Fruit fly (Drosophila melanogaster): ENCODE measurements around the gene Creld.

Gene Creld

DNA sequence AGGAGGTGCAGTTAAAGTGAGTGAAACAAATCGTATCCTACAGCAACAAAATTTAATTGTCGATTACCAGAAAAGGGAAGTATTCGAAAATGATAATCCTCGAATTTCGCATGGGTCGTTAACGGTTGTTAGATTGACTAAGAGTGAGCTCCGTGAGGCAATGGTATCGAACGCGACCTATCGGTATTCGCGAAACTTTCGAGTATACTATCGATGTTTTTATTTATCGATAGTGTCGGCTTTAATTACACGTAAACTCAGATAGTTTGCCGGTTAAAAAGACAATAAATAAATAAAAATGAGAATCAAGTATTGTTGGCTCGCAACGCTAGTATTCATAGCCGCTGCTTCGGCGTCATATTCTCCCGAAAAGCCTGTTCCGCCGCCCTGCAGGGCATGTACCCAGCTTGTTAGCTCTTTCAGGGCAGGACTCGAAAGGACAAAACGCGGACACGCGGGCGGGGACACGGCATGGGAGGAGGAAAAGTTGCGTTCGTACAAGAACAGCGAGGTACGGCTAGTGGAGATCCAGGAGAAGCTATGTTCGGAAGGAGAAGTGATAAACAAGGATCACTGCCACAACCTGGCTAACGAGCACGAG is at the start of gene Creld:
TSS of gene Creld (plus strand) at position 220 of the 601 bp plus-strand sequence.
- TF ChIP-seq CTCF (optimal IDR thresholded peaks at IDR 0.05): peak; percentile 24 to 38
- TF ChIP-seq CG8478 (optimal IDR thresholded peaks at IDR 0.05): no peak

DNA sequence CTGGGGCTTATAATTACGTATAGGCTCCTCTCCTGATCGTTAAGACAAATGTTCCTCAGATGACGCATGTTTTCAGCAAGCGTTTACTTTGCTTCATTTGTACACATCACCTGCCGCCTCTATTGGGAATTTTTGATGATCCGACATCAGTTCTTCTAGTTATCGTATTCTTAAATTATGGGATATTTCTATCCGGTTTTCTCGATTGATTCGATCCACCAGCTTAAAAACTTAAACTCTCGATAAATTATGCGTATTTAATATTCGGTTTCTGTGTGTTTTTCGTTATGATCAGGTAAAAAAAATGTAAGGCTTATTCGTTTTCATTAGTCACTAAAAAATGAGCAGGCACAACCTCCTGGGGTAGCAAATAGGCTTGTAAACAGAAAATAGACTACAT is 49.1 kb upstream of the Creld start:
- TF ChIP-seq CG8478 (optimal IDR thresholded peaks at IDR 0.05) (no peak), CTCF (optimal IDR thresholded peaks at IDR 0.05) (no peak)

- TF ChIP-seq CTCF (optimal IDR thresholded peaks at IDR 0.05) (no peak), CG8478 (optimal IDR thresholded peaks at IDR 0.05) (no peak)
Observed at dm6 chr2L:56865-57264, 45.3 kb upstream of the Creld start.

DNA sequence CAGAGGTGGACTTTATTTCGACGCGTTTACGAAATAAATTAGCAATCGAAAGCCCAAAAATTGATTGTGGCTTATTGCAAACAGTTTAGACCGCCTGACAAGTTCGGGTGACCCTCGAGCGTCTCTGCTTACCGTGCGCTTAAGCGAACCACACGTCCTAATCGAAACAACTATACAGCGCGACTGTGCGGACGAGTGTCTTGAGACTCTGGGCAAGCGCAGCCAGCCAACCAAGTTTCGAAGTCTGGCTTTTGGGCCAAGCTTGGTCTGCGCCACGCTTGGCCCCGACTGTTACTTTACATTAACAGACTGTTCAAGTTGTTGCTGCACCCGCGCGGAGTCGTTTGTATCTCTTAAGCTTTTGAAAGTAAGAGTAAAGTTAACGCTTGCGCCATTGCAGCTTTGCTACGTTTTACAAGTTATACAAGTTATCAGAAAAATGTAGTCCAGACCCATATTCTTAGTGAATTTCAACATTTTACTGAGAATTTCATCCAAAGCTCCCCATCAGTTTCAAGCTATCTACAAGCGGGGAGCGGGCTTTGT is 43.0 kb upstream of the Creld start:
- TF ChIP-seq CG8478 (optimal IDR thresholded peaks at IDR 0.05) (no peak), CTCF (optimal IDR thresholded peaks at IDR 0.05) (no peak)

DNA sequence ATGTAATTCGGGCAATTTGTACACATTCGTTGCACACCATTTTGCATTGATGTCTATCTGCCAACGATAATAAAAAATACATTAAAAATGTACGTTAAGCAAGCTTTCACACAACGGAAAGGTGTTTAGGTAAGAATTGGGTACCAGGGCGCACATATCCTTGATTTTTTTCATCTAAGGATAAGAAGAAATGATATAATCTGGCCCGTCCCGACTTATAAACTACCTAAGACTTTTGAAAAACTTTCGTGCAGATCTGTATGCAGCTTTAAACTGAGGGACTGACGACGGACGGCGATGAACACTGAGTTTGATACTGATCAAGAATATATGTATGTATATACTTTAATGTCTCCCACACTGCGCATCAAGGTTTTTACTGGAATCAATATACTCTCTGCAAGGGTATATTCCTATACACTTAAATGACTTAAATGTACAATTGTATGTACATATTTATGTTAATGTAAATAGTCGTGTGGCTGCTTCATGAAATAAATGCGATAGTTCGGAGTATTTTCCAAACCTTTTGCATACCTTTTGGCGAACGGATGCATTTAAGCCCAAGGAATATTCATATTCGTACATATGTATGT is 36.7 kb upstream of the Creld start, which contains the start of gene Cda5:
TSS of gene Cda5 (minus strand) at position 51 of the 596 bp plus-strand sequence.
- TF ChIP-seq CTCF (optimal IDR thresholded peaks at IDR 0.05): peak; percentile 16 to 27
- TF ChIP-seq CG8478 (optimal IDR thresholded peaks at IDR 0.05): no peak

DNA sequence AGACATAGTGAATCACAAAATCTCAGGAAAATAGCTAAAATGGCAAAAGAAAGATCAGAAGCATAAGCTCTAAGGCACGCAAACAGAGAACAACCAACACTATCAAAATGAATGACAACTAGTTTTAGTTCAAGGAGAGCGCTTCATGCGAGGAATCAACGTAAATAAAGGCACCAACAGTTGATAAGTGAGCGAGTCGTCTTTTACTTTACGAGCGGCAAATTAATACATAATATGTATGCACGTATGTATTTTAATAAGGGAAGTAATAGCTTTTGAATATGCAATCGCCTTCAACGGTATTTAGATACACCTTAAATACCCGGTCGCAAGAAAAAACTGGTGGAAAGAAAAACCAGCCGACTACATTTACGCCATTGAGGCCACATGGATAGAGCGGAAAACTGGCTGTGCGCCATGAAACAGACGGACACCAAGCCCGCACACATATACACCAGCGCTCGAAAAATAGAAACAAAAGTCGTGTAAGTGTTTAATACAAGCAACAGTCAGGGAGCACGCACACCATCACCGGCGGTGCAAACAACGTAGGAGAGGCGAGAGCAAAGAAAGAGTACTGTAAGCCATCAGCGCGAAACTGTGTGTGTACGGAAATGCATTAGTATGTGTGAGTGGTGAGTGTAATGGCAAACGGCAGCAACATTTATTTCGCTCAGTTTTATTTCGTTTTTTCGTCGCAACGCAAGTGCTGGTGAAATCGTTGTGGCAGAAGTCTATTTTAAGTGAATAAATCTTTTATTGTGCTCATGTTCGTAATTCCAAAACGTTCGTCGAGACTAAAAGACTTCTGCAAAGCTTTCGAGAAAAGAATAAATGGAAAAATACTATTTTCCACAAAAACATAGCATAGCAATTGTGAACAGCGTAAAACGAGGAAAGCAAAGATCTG is 35.6 kb upstream of the Creld start, which contains the start of gene dbr:
TSS of gene dbr (plus strand) at position 114 of the 910 bp plus-strand sequence.
- TF ChIP-seq CTCF (optimal IDR thresholded peaks at IDR 0.05) (no peak), CG8478 (optimal IDR thresholded peaks at IDR 0.05) (no peak)

DNA sequence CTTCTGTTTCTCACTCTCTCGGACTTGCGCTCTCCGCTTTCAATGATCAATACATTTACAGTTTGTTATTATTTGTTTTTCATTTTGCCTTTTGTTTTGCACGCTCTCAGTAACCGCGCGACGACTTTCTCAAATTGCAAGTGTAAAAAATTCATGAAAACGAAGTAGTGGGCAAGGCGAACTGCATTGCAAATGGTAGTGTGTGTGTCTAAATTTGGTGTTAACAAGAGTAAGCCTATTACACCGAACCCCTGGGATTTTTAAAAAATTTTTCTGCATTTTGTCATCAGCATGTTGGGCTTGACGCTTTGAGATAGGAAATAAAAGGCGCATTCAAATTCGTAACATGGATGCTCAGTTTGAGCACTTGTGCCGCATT is 34.9 kb upstream of the Creld start:
- TF ChIP-seq CG8478 (optimal IDR thresholded peaks at IDR 0.05) (no peak), CTCF (optimal IDR thresholded peaks at IDR 0.05) (no peak)

dm6 chr2L:69560-69959 is 32.6 kb upstream of the Creld start:
- no peak for TF ChIP-seq CTCF (optimal IDR thresholded peaks at IDR 0.05)
- TF ChIP-seq CG8478 (optimal IDR thresholded peaks at IDR 0.05): no peak

dm6 chr2L:71457-71856 is 30.7 kb upstream of the Creld start, which contains the start of gene galectin:
galectin (plus strand) TSS chr2L:71757.
- TF ChIP-seq CG8478 (optimal IDR thresholded peaks at IDR 0.05) (no peak), CTCF (optimal IDR thresholded peaks at IDR 0.05) (no peak)

dm6 chr2L:71869-72751 is 30.1 kb upstream of the Creld start:
- TF ChIP-seq CTCF (optimal IDR thresholded peaks at IDR 0.05) (no peak), CG8478 (optimal IDR thresholded peaks at IDR 0.05) (no peak)

DNA sequence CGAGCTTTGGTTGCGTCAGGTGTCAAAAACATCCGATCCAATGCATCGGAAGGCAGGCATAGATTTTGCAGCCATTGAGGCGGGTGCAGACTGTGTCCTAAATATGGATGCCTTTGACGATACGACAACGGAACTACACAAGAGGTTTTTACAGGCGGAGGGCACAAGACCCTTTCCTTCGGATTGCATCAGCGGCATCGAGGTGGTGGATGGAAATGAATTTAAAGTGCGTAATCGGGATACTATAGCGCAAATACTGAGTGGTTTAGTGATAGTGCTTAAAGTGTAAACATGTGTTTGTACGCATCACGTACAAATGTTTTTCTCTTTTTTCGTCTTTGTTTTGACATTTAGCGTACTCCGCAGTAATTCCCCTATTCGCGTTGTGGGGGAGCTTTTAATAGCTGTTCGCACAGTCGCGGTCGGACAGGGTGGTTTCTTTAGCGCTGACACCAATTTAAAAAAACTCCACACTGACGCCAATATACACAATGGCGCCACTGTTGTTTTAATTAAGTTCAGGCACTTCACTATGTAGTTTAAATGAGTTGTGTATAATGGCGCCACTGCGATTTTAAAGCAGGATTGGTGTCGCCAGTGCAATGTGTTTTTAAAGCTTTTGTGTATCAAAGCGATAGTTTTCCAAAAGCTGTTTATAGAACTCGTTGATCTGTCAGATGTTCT is 29.3 kb upstream of the Creld start:
- peak; percentile 59 to 62 for TF ChIP-seq CTCF (optimal IDR thresholded peaks at IDR 0.05)
- TF ChIP-seq CG8478 (optimal IDR thresholded peaks at IDR 0.05): no peak

DNA sequence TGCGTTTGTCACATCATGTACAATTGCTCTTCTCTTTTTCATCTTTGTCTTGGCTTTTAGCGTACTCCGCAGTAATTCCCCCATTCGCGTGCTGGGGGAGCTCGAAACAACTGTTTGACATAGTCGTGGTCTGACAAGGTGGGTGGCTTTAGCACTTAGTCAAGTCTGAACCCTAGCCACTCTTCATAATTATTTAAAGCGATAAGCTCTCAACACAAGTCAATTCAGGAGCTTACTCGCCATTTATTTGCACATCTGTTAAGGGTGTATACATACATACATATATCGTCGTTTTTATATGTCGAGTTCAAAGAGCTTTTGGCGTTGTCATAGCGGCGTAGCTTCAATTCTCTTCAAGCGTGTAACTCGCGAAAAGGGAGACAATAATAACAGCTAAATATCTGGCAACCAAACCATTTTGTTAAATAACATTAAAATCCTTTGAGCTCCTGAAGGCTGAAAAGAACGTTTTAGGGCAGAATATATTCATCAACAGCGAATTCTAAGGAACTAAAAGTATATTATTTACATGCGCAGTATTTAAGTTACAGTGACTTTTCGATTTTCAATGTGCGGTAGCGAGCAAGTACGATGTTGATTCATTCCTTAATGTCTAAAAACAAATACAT is 28.3 kb upstream of the Creld start:
- TF ChIP-seq CTCF (optimal IDR thresholded peaks at IDR 0.05) (no peak), CG8478 (optimal IDR thresholded peaks at IDR 0.05) (no peak)

DNA sequence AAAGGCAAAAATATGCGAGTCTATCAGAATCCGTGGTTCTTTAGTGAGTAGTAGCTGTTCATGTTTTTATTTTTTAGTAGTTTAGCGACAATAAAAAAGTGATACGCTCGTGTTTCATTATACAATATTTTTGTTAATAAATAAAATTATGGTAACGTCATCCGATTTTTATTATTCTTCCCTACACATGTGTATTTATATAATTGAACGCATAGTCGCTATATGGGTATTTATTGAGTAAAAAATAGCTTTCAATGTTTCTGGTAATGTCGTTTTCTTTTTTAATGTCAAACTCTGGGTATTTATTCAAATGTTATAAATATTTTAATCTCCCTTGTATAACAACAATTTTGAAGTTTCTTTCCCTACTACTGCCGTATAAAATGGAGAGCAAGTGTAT is 26.1 kb upstream of the Creld start, which contains the start of gene CG11374:
TSS of gene CG11374 (plus strand) at position 301 of the 400 bp plus-strand sequence.
- TF ChIP-seq CG8478 (optimal IDR thresholded peaks at IDR 0.05) (no peak), CTCF (optimal IDR thresholded peaks at IDR 0.05) (no peak)
